Worm (Caenorhabditis elegans) whole organism, L1 larva: ENCODE results near the gene sec-16A.1.

Source experiments
- C04F5.9 ChIP-seq: sonication (generic microtip); optimal IDR thresholded peaks from 2 replicates; lab custom pipeline; 2016; ENCODE audit warnings: missing genetic modification characterization, missing compliant biosample characterization
- alr-1 ChIP-seq: fragments of 200-800 bp; sonication (Bioruptor generic); optimal IDR thresholded peaks from 2 replicates; lab custom pipeline; 2018; ENCODE audit warnings: borderline replicate concordance, mild to moderate bottlenecking, missing genetic modification characterization, missing compliant biosample characterization
- ama-1 ChIP-seq: fragments of 150-350 bp; optimal IDR thresholded peaks from 2 replicates; lab custom pipeline; 2014
- ceh-82 ChIP-seq, 3 experiments: fragments of 150-350 bp in 1 of 3; sonication (generic microtip) in 2 of 3; optimal IDR thresholded peaks; 2 replicates each; lab custom pipeline; 2014 to 2017; ENCODE audit warnings: missing biosample characterization in 3 of 3, missing genetic modification characterization in 3 of 3
- ces-1 ChIP-seq: fragments of 150-350 bp; optimal IDR thresholded peaks from 2 replicates; lab custom pipeline; 2014; ENCODE audit warnings: missing biosample characterization, missing genetic modification reagents, missing genetic modification characterization
- jun-1 ChIP-seq: fragments of 150-350 bp; optimal IDR thresholded peaks from 2 replicates; lab custom pipeline; 2014; ENCODE audit warnings: missing biosample characterization, missing genetic modification reagents, missing genetic modification characterization
- rnt-1 ChIP-seq: sonication (generic microtip); optimal IDR thresholded peaks from 2 replicates; lab custom pipeline; 2016; ENCODE audit warnings: mild to moderate bottlenecking, missing genetic modification characterization, moderate library complexity, missing compliant biosample characterization
- unc-62 ChIP-seq: fragments of 150-350 bp; optimal IDR thresholded peaks from 2 replicates; lab custom pipeline; 2014; ENCODE audit warnings: missing biosample characterization, missing genetic modification reagents, missing genetic modification characterization
- zag-1 ChIP-seq: fragments of 150-350 bp; optimal IDR thresholded peaks from 2 replicates; lab custom pipeline; 2014; ENCODE audit warnings: missing biosample characterization, missing genetic modification characterization

ce11 chrIII:9125789-9126304, at the start of gene sec-16A.1:
- TF ChIP-seq C04F5.9 (tag; lab: Kevin White, UChicago), result no peak
- TF ChIP-seq zag-1 (tag; lab: Kevin White, UChicago), result no peak
- no peak for TF ChIP-seq alr-1 (tag; lab: Kevin White, UChicago)
- no peak for TF ChIP-seq ama-1 (lab: Kevin White, UChicago)
- TF ChIP-seq rnt-1 (tag; lab: Kevin White, UChicago), result peak; percentile 18
- no peak for TF ChIP-seq jun-1
- TF ChIP-seq ces-1 (GFP tag; lab: Kevin White, UChicago), result no peak
- TF ChIP-seq unc-62 (GFP tag; lab: Kevin White, UChicago), result no peak
- TF ChIP-seq ceh-82 (tag; optimal IDR thresholded peaks at IDR 0.05; lab: Kevin White, UChicago), result peak in 1 of 3 experiments; percentile 18
